Fruit fly (Drosophila melanogaster) whole organism, prepupa: Measurements from ENCODE around the gene LManV.

Experiments used
- Blimp-1 ChIP-seq: fragments of 200-800 bp; sonication (Bioruptor generic); optimal IDR thresholded peaks from 3 replicates; lab custom pipeline; 2017; ENCODE audit warnings: missing biosample characterization, missing genetic modification characterization, mild to moderate bottlenecking, moderate library complexity, missing genetic modification reagents
- CG10631 ChIP-seq: fragments of 200-800 bp; sonication (Bioruptor generic); optimal IDR thresholded peaks from 2 replicates; lab custom pipeline; 2016; ENCODE audit warnings: missing biosample characterization, missing genetic modification characterization
- CG10669 ChIP-seq: fragments of 200-800 bp; sonication (Bioruptor generic); optimal IDR thresholded peaks from 3 replicates; lab custom pipeline; 2018; ENCODE audit warnings: missing biosample characterization, mild to moderate bottlenecking, missing genetic modification characterization, moderate library complexity
- CG11294 ChIP-seq: fragments of 200-800 bp; sonication (Bioruptor generic); IDR thresholded peaks from 2 replicates; pipeline ENCODE4 v1.3.6; 2022; ENCODE audit warnings: missing biosample characterization, missing genetic modification characterization
- CG1621 ChIP-seq: fragments of 200-800 bp; sonication (Bioruptor generic); optimal IDR thresholded peaks from 3 replicates; lab custom pipeline; 2018; ENCODE audit warnings: missing biosample characterization, mild to moderate bottlenecking, missing genetic modification characterization
- CG16779 ChIP-seq: fragments of 200-800 bp; sonication (Bioruptor generic); optimal IDR thresholded peaks from 3 replicates; lab custom pipeline; 2017; ENCODE audit warnings: missing biosample characterization, mild to moderate bottlenecking, missing genetic modification characterization
- CG3032 ChIP-seq: fragments of 200-800 bp; optimal IDR thresholded peaks from 2 replicates; lab custom pipeline; 2019; ENCODE audit warnings: missing biosample characterization, mild to moderate bottlenecking, missing genetic modification characterization, moderate library complexity
- CG34406 ChIP-seq: fragments of 200-800 bp; sonication (Bioruptor generic); optimal IDR thresholded peaks from 3 replicates; lab custom pipeline; 2016; ENCODE audit warnings: missing biosample characterization, missing genetic modification characterization
- CG3919 ChIP-seq: fragments of 200-800 bp; sonication (Bioruptor generic); optimal IDR thresholded peaks from 3 replicates; lab custom pipeline; 2016; ENCODE audit warnings: missing biosample characterization, missing genetic modification characterization
- CG6163 ChIP-seq: fragments of 200-800 bp; sonication (Bioruptor generic); IDR thresholded peaks from 3 replicates; pipeline ENCODE4 v1.3.6; 2022; ENCODE audit warnings: missing biosample characterization, missing genetic modification characterization
- CG6276 ChIP-seq: fragments of 200-800 bp; sonication (Bioruptor generic); optimal IDR thresholded peaks from 2 replicates; lab custom pipeline; 2017; ENCODE audit warnings: missing biosample characterization, mild to moderate bottlenecking, missing genetic modification characterization
- CG6792 ChIP-seq: fragments of 200-800 bp; sonication (Bioruptor generic); optimal IDR thresholded peaks from 3 replicates; lab custom pipeline; 2016; ENCODE audit warnings: missing biosample characterization, missing genetic modification characterization
- CG6808 ChIP-seq: fragments of 200-800 bp; sonication (Bioruptor generic); optimal IDR thresholded peaks from 3 replicates; lab custom pipeline; 2017; ENCODE audit warnings: missing biosample characterization, missing genetic modification characterization, mild to moderate bottlenecking, moderate library complexity, missing genetic modification reagents
- CG7368 ChIP-seq: fragments of 200-800 bp; sonication (Bioruptor generic); optimal IDR thresholded peaks from 3 replicates; lab custom pipeline; 2016; ENCODE audit warnings: missing biosample characterization, missing genetic modification characterization
- CG9139 ChIP-seq: fragments of 200-800 bp; sonication (Bioruptor generic); optimal IDR thresholded peaks from 3 replicates; lab custom pipeline; 2017; ENCODE audit warnings: missing biosample characterization, mild to moderate bottlenecking, missing genetic modification characterization
- Eip78C ChIP-seq: fragments of 200-800 bp; sonication (Bioruptor generic); peaks from one replicate; lab custom pipeline; 2016; ENCODE audit warnings: missing biosample characterization, missing genetic modification characterization
- Eip93F ChIP-seq: fragments of 200-800 bp; sonication (Bioruptor generic); optimal IDR thresholded peaks from 2 replicates; lab custom pipeline; 2016; ENCODE audit warnings: missing biosample characterization, mild to moderate bottlenecking, missing genetic modification characterization
- Gug ChIP-seq: fragments of 200-800 bp; sonication (Bioruptor generic); IDR thresholded peaks from 2 replicates; pipeline ENCODE4 v1.3.6; 2022; ENCODE audit warnings: missing biosample characterization, missing genetic modification characterization
- Hr38 ChIP-seq: sonication (Bioruptor generic); optimal IDR thresholded peaks from 2 replicates; lab custom pipeline; 2016; ENCODE audit warnings: missing biosample characterization, missing genetic modification characterization
- Hr39 ChIP-seq: fragments of 200-800 bp; sonication (Bioruptor generic); optimal IDR thresholded peaks from 2 replicates; lab custom pipeline; 2016; ENCODE audit warnings: missing biosample characterization, missing genetic modification characterization
- Hr4 ChIP-seq: fragments of 200-800 bp; sonication (Bioruptor generic); optimal IDR thresholded peaks from 3 replicates; lab custom pipeline; 2016; ENCODE audit warnings: missing biosample characterization, missing genetic modification characterization
- Lpt ChIP-seq: fragments of 200-800 bp; sonication (Bioruptor generic); optimal IDR thresholded peaks from 3 replicates; lab custom pipeline; 2016; ENCODE audit warnings: missing biosample characterization, missing genetic modification characterization
- Met ChIP-seq: fragments of 200-800 bp; sonication (Bioruptor generic); optimal IDR thresholded peaks from 3 replicates; lab custom pipeline; 2016; ENCODE audit warnings: missing biosample characterization, missing genetic modification characterization
- Smox ChIP-seq: fragments of 200-800 bp; sonication (Bioruptor generic); optimal IDR thresholded peaks from 3 replicates; lab custom pipeline; 2016; ENCODE audit warnings: missing biosample characterization, missing genetic modification characterization
- Sox102F ChIP-seq: fragments of 200-800 bp; sonication (Bioruptor generic); optimal IDR thresholded peaks from 2 replicates; lab custom pipeline; 2016; ENCODE audit warnings: missing biosample characterization, mild to moderate bottlenecking, missing genetic modification characterization
- Sox15 ChIP-seq: fragments of 200-800 bp; sonication (Bioruptor generic); optimal IDR thresholded peaks from 3 replicates; lab custom pipeline; 2016; ENCODE audit warnings: missing biosample characterization, missing genetic modification characterization
- achi ChIP-seq: fragments of 200-800 bp; sonication (Bioruptor generic); optimal IDR thresholded peaks from 3 replicates; lab custom pipeline; 2016; ENCODE audit warnings: missing biosample characterization, missing genetic modification characterization
- acj6 ChIP-seq: fragments of 200-800 bp; sonication (Bioruptor generic); optimal IDR thresholded peaks from 3 replicates; lab custom pipeline; 2016; ENCODE audit warnings: missing biosample characterization, missing genetic modification characterization
- cyc ChIP-seq: fragments of 200-800 bp; sonication (Bioruptor generic); optimal IDR thresholded peaks from 3 replicates; lab custom pipeline; 2016; ENCODE audit warnings: missing biosample characterization, missing genetic modification characterization
- dsx ChIP-seq: fragments of 200-800 bp; optimal IDR thresholded peaks from 3 replicates; lab custom pipeline; 2019; ENCODE audit warnings: missing biosample characterization, mild to moderate bottlenecking, missing genetic modification characterization, moderate library complexity; ENCODE audit not compliant: poor library complexity, severe bottlenecking
- eg ChIP-seq: fragments of 200-800 bp; sonication (Bioruptor generic); IDR thresholded peaks from 3 replicates; pipeline ENCODE4 v1.3.6; 2022; ENCODE audit warnings: missing biosample characterization, missing genetic modification characterization
- fkh ChIP-seq: fragments of 200-800 bp; sonication (Bioruptor generic); optimal IDR thresholded peaks from 3 replicates; lab custom pipeline; 2017; ENCODE audit warnings: missing biosample characterization, mild to moderate bottlenecking, missing genetic modification characterization, moderate library complexity
- lz ChIP-seq: fragments of 200-800 bp; sonication (Bioruptor generic); optimal IDR thresholded peaks from 3 replicates; lab custom pipeline; 2016; ENCODE audit warnings: missing biosample characterization, missing genetic modification characterization
- net ChIP-seq: fragments of 200-800 bp; sonication (Bioruptor generic); optimal IDR thresholded peaks from 3 replicates; lab custom pipeline; 2016; ENCODE audit warnings: missing biosample characterization, missing genetic modification characterization
- salr ChIP-seq, 2 experiments: fragments of 200-800 bp; sonication (Bioruptor generic); optimal IDR thresholded peaks; 3 replicates each; lab custom pipeline; 2016 to 2018; ENCODE audit warnings: missing biosample characterization in 2 of 2, missing genetic modification characterization in 2 of 2, mild to moderate bottlenecking in 1 of 2
- svp ChIP-seq: fragments of 200-800 bp; sonication (Bioruptor generic); peaks from one replicate; lab custom pipeline; 2016; ENCODE audit warnings: missing biosample characterization, missing genetic modification characterization
- topi ChIP-seq: fragments of 200-800 bp; sonication (Bioruptor generic); optimal IDR thresholded peaks from 3 replicates; lab custom pipeline; 2016; ENCODE audit warnings: missing biosample characterization, missing genetic modification characterization
- vri ChIP-seq: fragments of 200-800 bp; sonication (Bioruptor generic); optimal IDR thresholded peaks from 3 replicates; lab custom pipeline; 2016; ENCODE audit warnings: missing biosample characterization, mild to moderate bottlenecking, missing genetic modification characterization

Gene LManV

DNA sequence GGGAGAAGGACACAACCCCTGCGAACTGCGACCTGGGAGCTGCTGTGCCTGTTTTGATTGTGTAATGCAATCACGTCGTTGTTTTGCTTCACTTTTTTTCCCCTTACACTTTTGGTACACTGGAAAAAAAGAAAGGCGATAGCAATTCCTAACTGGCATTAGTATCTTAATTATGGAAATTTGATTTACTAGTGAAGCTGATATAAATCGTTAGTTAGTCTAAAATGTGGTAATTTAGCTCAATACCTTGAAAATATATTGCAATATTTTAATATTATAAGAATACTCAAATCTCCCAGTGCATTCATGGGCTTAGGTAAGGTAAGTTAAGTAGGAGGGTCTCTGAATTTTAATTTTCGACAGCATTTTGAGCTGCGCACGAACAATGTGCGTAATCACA, 11.5 kb upstream of the LManV start:
- TF ChIP-seq Met (GFP tag; lab: Kevin White, UChicago) (no peak), CG1621 (tag; lab: Kevin White, UChicago) (no peak), net (GFP tag; lab: Kevin White, UChicago) (no peak), Sox102F (GFP tag; lab: Kevin White, UChicago) (no peak), svp (GFP tag; lab: Kevin White, UChicago) (peak; percentile 72), Gug (no peak), salr (GFP tag; optimal IDR thresholded peaks at IDR 0.05; lab: Kevin White, UChicago) (no peak), achi (GFP tag; lab: Kevin White, UChicago) (no peak), topi (GFP tag; lab: Kevin White, UChicago) (peak; percentile 14), Eip78C (GFP tag; lab: Kevin White, UChicago) (peak; percentile 33), Lpt (GFP tag; lab: Kevin White, UChicago) (no peak), fkh (GFP tag; lab: Kevin White, UChicago) (no peak), Blimp-1 (GFP tag; lab: Kevin White, UChicago) (no peak), Smox (peak; percentile 13), vri (GFP tag; lab: Kevin White, UChicago) (no peak)

DNA sequence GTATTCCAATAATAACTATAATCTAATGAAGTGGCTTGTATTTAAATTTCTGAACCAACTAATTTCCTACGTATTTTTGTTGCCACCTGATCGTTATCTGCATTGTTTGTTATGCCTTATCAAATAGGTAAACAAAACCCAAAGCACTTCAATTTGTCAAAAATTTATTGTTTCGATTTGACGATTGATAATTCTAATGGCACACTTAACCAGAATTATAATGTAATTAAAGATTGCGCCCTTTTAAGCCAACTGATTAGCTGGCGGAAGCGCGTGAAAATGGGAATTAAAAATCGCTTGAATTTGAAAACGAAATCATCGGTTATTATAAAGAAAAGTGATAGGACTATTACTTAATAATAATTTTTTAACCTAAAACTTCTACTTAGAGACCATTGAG, 8.7 kb upstream of the LManV start:
- TF ChIP-seq CG6163 (GFP tag; lab: Robert Waterston, UW) (no peak), Sox15 (no peak), CG1621 (tag; lab: Kevin White, UChicago) (no peak), CG6808 (GFP tag; lab: Kevin White, UChicago) (no peak), CG6792 (GFP tag; lab: Kevin White, UChicago) (no peak), Hr4 (GFP tag; lab: Kevin White, UChicago) (no peak), eg (GFP tag; lab: Robert Waterston, UW) (no peak), acj6 (GFP tag; lab: Kevin White, UChicago) (no peak), Eip93F (GFP tag; lab: Kevin White, UChicago) (no peak), Smox (no peak), CG34406 (no peak), vri (GFP tag; lab: Kevin White, UChicago) (no peak), cyc (GFP tag; lab: Kevin White, UChicago) (no peak), lz (GFP tag; lab: Kevin White, UChicago) (no peak), Hr38 (GFP tag; lab: Kevin White, UChicago) (no peak), CG9139 (GFP tag; lab: Kevin White, UChicago) (no peak), CG16779 (tag; lab: Kevin White, UChicago) (no peak), dsx (no peak)

DNA sequence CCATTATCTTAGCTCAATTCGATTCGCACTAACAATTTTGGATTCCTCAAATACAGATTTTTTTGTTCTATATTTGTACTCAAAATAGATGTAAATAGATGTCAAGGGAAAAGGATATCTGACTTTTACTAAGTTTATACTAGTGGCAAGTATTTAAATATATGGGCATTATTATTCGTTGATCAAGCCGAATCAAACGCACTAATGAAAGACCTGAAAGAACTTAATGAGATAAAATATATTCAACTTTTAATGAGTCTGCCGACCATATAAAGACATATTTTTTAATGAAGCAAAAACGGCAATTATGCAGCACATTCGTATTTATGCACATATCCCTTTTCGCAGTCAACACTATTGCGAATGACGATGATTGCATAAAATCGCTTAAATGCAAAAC, 6.3 kb upstream of the LManV start, which contains the start of gene CG42710:
CG42710 (minus strand) TSS at position 101 of the 400 bp plus-strand sequence.
- TF ChIP-seq CG9139 (GFP tag; lab: Kevin White, UChicago) (no peak), CG7368 (GFP tag; lab: Kevin White, UChicago) (no peak), lz (GFP tag; lab: Kevin White, UChicago) (no peak), CG11294 (GFP tag; lab: Robert Waterston, UW) (no peak), Eip93F (GFP tag; lab: Kevin White, UChicago) (no peak), CG3919 (GFP tag; lab: Kevin White, UChicago) (no peak), achi (GFP tag; lab: Kevin White, UChicago) (no peak), Hr39 (GFP tag; lab: Kevin White, UChicago) (no peak)

DNA sequence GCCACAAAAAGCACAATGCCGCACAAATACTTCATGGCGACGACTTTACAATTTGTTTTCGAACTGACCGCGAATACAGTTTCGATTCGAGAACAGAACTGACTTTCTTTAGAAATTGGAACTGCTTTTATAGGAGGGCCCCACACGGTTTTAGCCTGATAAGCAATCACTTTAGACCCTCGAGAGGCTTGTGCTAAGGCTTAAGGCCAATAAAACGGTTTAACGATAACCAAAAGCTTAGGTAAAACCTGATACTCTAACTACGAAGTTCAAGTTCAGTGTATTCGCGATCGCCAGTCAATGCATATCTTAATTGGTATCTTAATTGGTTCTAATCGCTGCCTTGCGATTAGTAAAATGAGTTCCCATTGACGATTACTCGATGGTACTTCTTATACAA, 5.1 kb upstream of the LManV start, which contains the start of gene LManVI:
LManVI (minus strand) TSS at position 101 of the 400 bp plus-strand sequence.
- TF ChIP-seq svp (GFP tag; lab: Kevin White, UChicago) (peak; percentile 28), Eip93F (GFP tag; lab: Kevin White, UChicago) (no peak)

DNA sequence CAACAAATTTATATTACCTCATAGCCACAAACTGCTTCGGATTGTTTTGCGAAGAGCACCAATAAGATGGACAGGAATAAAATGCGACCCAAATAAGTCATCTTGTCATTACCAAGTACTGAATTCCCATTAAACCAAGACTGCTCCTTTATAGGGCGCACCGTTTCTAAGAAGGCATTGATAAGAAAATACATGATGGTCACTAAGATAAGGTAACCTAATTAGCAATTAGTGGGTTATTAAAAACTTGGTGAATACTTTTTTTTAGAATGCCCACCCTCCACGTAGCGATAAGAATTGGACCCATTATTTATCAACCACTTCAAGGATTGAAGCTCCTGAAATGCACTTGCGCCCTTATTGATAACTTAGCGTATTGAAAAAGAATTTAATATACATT, 3.8 kb downstream of the LManV start, which contains the start of gene LManIV:
LManIV (minus strand) TSS at position 101 of the 400 bp plus-strand sequence.
- no peak for TF ChIP-seq Lpt (GFP tag; lab: Kevin White, UChicago)
- no peak for TF ChIP-seq CG3032
- no peak for TF ChIP-seq CG16779 (tag; lab: Kevin White, UChicago)
- TF ChIP-seq vri (GFP tag; lab: Kevin White, UChicago): no peak
- TF ChIP-seq CG3919 (GFP tag; lab: Kevin White, UChicago): no peak
- no peak for TF ChIP-seq CG10669
- no peak for TF ChIP-seq lz (GFP tag; lab: Kevin White, UChicago)
- no peak for TF ChIP-seq fkh (GFP tag; lab: Kevin White, UChicago)
- no peak for TF ChIP-seq CG6276
- TF ChIP-seq CG9139 (GFP tag; lab: Kevin White, UChicago): no peak
- no peak for TF ChIP-seq CG10631 (GFP tag; lab: Kevin White, UChicago)
- no peak for TF ChIP-seq CG34406
- no peak for TF ChIP-seq dsx
